Fruit fly (Drosophila melanogaster) whole organism, prepupa: Measurements from ENCODE around the gene CG31161.

Experiments used
- CG10669 ChIP-seq: fragments of 200-800 bp; sonication (Bioruptor generic); optimal IDR thresholded peaks from 3 replicates; lab custom pipeline; 2018; ENCODE audit warnings: missing biosample characterization, mild to moderate bottlenecking, missing genetic modification characterization, moderate library complexity
- CG11762 ChIP-seq: fragments of 200-800 bp; sonication (Bioruptor generic); optimal IDR thresholded peaks from 3 replicates; lab custom pipeline; 2016; ENCODE audit warnings: missing biosample characterization, missing genetic modification characterization; ENCODE audit not compliant: insufficient read depth
- CG32006 ChIP-seq: fragments of 200-800 bp; sonication (Bioruptor generic); optimal IDR thresholded peaks from 3 replicates; lab custom pipeline; 2017; ENCODE audit warnings: missing biosample characterization, mild to moderate bottlenecking, missing genetic modification characterization
- CG4318 ChIP-seq: fragments of 200-800 bp; sonication (Bioruptor generic); optimal IDR thresholded peaks from 3 replicates; lab custom pipeline; 2017; ENCODE audit warnings: missing biosample characterization, mild to moderate bottlenecking, missing genetic modification characterization
- CG6163 ChIP-seq: fragments of 200-800 bp; sonication (Bioruptor generic); IDR thresholded peaks from 3 replicates; pipeline ENCODE4 v1.3.6; 2022; ENCODE audit warnings: missing biosample characterization, missing genetic modification characterization
- CG6854 ChIP-seq: fragments of 200-800 bp; sonication (Bioruptor generic); optimal IDR thresholded peaks from 2 replicates; lab custom pipeline; 2017; ENCODE audit warnings: missing biosample characterization, mild to moderate bottlenecking, missing genetic modification characterization
- CG8119 ChIP-seq: fragments of 200-800 bp; sonication (Bioruptor generic); IDR thresholded peaks from 3 replicates; pipeline ENCODE4 v1.3.6; 2022; ENCODE audit warnings: missing biosample characterization, missing genetic modification characterization
- Hr38 ChIP-seq: sonication (Bioruptor generic); optimal IDR thresholded peaks from 2 replicates; lab custom pipeline; 2016; ENCODE audit warnings: missing biosample characterization, missing genetic modification characterization
- Hr39 ChIP-seq: fragments of 200-800 bp; sonication (Bioruptor generic); optimal IDR thresholded peaks from 2 replicates; lab custom pipeline; 2016; ENCODE audit warnings: missing biosample characterization, missing genetic modification characterization
- acj6 ChIP-seq: fragments of 200-800 bp; sonication (Bioruptor generic); optimal IDR thresholded peaks from 3 replicates; lab custom pipeline; 2016; ENCODE audit warnings: missing biosample characterization, missing genetic modification characterization
- dac ChIP-seq: fragments of 200-800 bp; sonication (Bioruptor generic); optimal IDR thresholded peaks from 2 replicates; lab custom pipeline; 2017; ENCODE audit warnings: missing biosample characterization, mild to moderate bottlenecking, missing genetic modification characterization
- pdm3 ChIP-seq: fragments of 200-800 bp; sonication (Bioruptor generic); optimal IDR thresholded peaks from 3 replicates; lab custom pipeline; 2016; ENCODE audit warnings: missing biosample characterization, missing genetic modification characterization

dm6 chr3R:22588756-22589155 lies 27.6 kb upstream of the CG31161 start:
- TF ChIP-seq CG32006 (GFP tag; lab: Kevin White, UChicago) (no peak), Hr39 (GFP tag; lab: Kevin White, UChicago) (peak; percentile 14), CG4318 (GFP tag; lab: Kevin White, UChicago) (no peak), dac (GFP tag; lab: Kevin White, UChicago) (no peak), CG6163 (no peak), Hr38 (no peak), CG6854 (GFP tag; lab: Kevin White, UChicago) (no peak), acj6 (GFP tag; lab: Kevin White, UChicago) (no peak), CG10669 (GFP tag; lab: Kevin White, UChicago) (no peak), CG11762 (GFP tag; lab: Kevin White, UChicago) (no peak), pdm3 (GFP tag; lab: Kevin White, UChicago) (no peak), CG8119 (no peak; the same call in 2 of the 3 replicates)
